Fruit fly (Drosophila melanogaster) whole organism, embryonic: ENCODE measurements around the gene Tom40.

Source experiments
- Atf-2 ChIP-seq: fragments of 200-800 bp; sonication (Bioruptor generic); optimal IDR thresholded peaks from 2 replicates; lab custom pipeline; 2016; ENCODE audit warnings: missing biosample characterization, missing genetic modification characterization
- Atf3 ChIP-seq: fragments of 200-800 bp; sonication (Bioruptor generic); optimal IDR thresholded peaks from 3 replicates; lab custom pipeline; 2016; ENCODE audit warnings: missing biosample characterization, missing genetic modification characterization
- Bteb2 ChIP-seq: fragments of 200-800 bp; sonication (Bioruptor generic); optimal IDR thresholded peaks from 2 replicates; lab custom pipeline; 2016; ENCODE audit warnings: missing biosample characterization, missing genetic modification characterization
- CG10209 ChIP-seq: fragments of 200-800 bp; sonication (Bioruptor generic); optimal IDR thresholded peaks from 3 replicates; lab custom pipeline; 2017; ENCODE audit warnings: missing biosample characterization, mild to moderate bottlenecking, missing genetic modification characterization, missing genetic modification reagents
- CG10267 ChIP-seq: fragments of 200-800 bp; sonication (Bioruptor generic); optimal IDR thresholded peaks from 2 replicates; lab custom pipeline; 2018; ENCODE audit warnings: missing biosample characterization, mild to moderate bottlenecking, missing genetic modification characterization, moderate library complexity
- CG10274 ChIP-seq: fragments of 200-800 bp; sonication (Bioruptor generic); optimal IDR thresholded peaks from 3 replicates; lab custom pipeline; 2017; ENCODE audit warnings: missing biosample characterization, mild to moderate bottlenecking, missing genetic modification characterization
- CG11247 ChIP-seq: fragments of 200-800 bp; sonication (Bioruptor generic); IDR thresholded peaks from 2 replicates; pipeline ENCODE4 v1.3.6; 2022; ENCODE audit warnings: missing biosample characterization, missing genetic modification characterization
- CG11398 ChIP-seq: fragments of 200-800 bp; sonication (Bioruptor generic); optimal IDR thresholded peaks from 2 replicates; lab custom pipeline; 2016; ENCODE audit warnings: missing biosample characterization, missing genetic modification characterization
- CG11504 ChIP-seq: fragments of 200-800 bp; sonication (Bioruptor generic); optimal IDR thresholded peaks from 3 replicates; lab custom pipeline; 2019; ENCODE audit warnings: missing biosample characterization, mild to moderate bottlenecking, missing genetic modification characterization, moderate library complexity
- CG13296 ChIP-seq: fragments of 200-800 bp; sonication (Bioruptor generic); optimal IDR thresholded peaks from 3 replicates; lab custom pipeline; 2018; ENCODE audit warnings: missing biosample characterization, mild to moderate bottlenecking, missing genetic modification characterization
- CG17359 ChIP-seq: fragments of 200-800 bp; sonication (Bioruptor generic); optimal IDR thresholded peaks from 3 replicates; lab custom pipeline; 2018; ENCODE audit warnings: missing biosample characterization, mild to moderate bottlenecking, missing genetic modification characterization, moderate library complexity
- CG18599 ChIP-seq: fragments of 200-800 bp; sonication (Bioruptor generic); optimal IDR thresholded peaks from 3 replicates; lab custom pipeline; 2017; ENCODE audit warnings: missing biosample characterization, missing genetic modification characterization, mild to moderate bottlenecking, moderate library complexity, missing genetic modification reagents
- CG18764 ChIP-seq: fragments of 200-800 bp; sonication (Bioruptor generic); optimal IDR thresholded peaks from 3 replicates; lab custom pipeline; 2016; ENCODE audit warnings: missing biosample characterization, missing genetic modification characterization
- CG2129 ChIP-seq: fragments of 200-800 bp; sonication (Bioruptor generic); IDR thresholded peaks from 2 replicates; pipeline ENCODE4 v1.3.6; 2022; ENCODE audit warnings: missing biosample characterization, missing genetic modification characterization; ENCODE audit not compliant: partially characterized antibody
- CG2678 ChIP-seq: fragments of 200-800 bp; sonication (Bioruptor generic); optimal IDR thresholded peaks from 3 replicates; lab custom pipeline; 2019; ENCODE audit warnings: missing biosample characterization, mild to moderate bottlenecking, missing genetic modification characterization, moderate library complexity
- CG2875 ChIP-seq: fragments of 200-800 bp; sonication (Bioruptor generic); optimal IDR thresholded peaks from 2 replicates; lab custom pipeline; 2017; ENCODE audit warnings: missing biosample characterization, mild to moderate bottlenecking, missing genetic modification characterization, missing genetic modification reagents
- CG3407 ChIP-seq: fragments of 200-800 bp; sonication (Bioruptor generic); optimal IDR thresholded peaks from 2 replicates; lab custom pipeline; 2018; ENCODE audit warnings: missing biosample characterization, mild to moderate bottlenecking, missing genetic modification characterization
- CG42726 ChIP-seq: fragments of 200-800 bp; sonication (Bioruptor generic); IDR thresholded peaks from 2 replicates; pipeline ENCODE4 v1.3.6; 2022; ENCODE audit warnings: missing biosample characterization, missing genetic modification characterization; ENCODE audit not compliant: partially characterized antibody
- CG4854 ChIP-seq: fragments of 200-800 bp; sonication (Bioruptor generic); optimal IDR thresholded peaks from 2 replicates; lab custom pipeline; 2016; ENCODE audit warnings: missing biosample characterization, missing genetic modification characterization, inconsistent platforms
- CG6272 ChIP-seq: fragments of 200-800 bp; sonication (Bioruptor generic); IDR thresholded peaks from 2 replicates; pipeline ENCODE4 v1.3.6; 2022; ENCODE audit warnings: missing biosample characterization, missing genetic modification characterization
- CG6765 ChIP-seq: fragments of 200-800 bp; sonication (Bioruptor generic); optimal IDR thresholded peaks from 3 replicates; lab custom pipeline; 2017; ENCODE audit warnings: missing biosample characterization, mild to moderate bottlenecking, missing genetic modification characterization
- CG6854 ChIP-seq: fragments of 200-800 bp; sonication (Bioruptor generic); optimal IDR thresholded peaks from 3 replicates; lab custom pipeline; 2017; ENCODE audit warnings: missing biosample characterization, mild to moderate bottlenecking, missing genetic modification characterization
- CG7372 ChIP-seq: fragments of 200-800 bp; sonication (Bioruptor generic); IDR thresholded peaks from 2 replicates; pipeline ENCODE4 v1.3.6; 2022; ENCODE audit warnings: missing biosample characterization, missing genetic modification characterization
- CG7987 ChIP-seq: fragments of 200-800 bp; sonication (Bioruptor generic); optimal IDR thresholded peaks from 2 replicates; lab custom pipeline; 2018; ENCODE audit warnings: missing biosample characterization, mild to moderate bottlenecking, missing genetic modification characterization, moderate library complexity
- CG9215 ChIP-seq: fragments of 200-800 bp; sonication (Bioruptor generic); IDR thresholded peaks from 2 replicates; pipeline ENCODE4 v1.3.6; 2022; ENCODE audit warnings: missing biosample characterization, missing genetic modification characterization
- Chrac-16 ChIP-seq: fragments of 200-800 bp; sonication (Bioruptor generic); optimal IDR thresholded peaks from 3 replicates; lab custom pipeline; 2016; ENCODE audit warnings: missing biosample characterization, missing genetic modification characterization
- Dek ChIP-seq: fragments of 200-800 bp; sonication (Bioruptor generic); optimal IDR thresholded peaks from 3 replicates; lab custom pipeline; 2019; ENCODE audit warnings: missing biosample characterization, mild to moderate bottlenecking, missing genetic modification characterization, moderate library complexity
- HHEX ChIP-seq: fragments of 200-800 bp; sonication (Bioruptor generic); optimal IDR thresholded peaks from 3 replicates; lab custom pipeline; 2017; ENCODE audit warnings: missing biosample characterization, mild to moderate bottlenecking, missing genetic modification characterization, missing genetic modification reagents
- Hr3 ChIP-seq: fragments of 200-800 bp; sonication (Bioruptor generic); optimal IDR thresholded peaks from 3 replicates; lab custom pipeline; 2016; ENCODE audit warnings: missing biosample characterization, missing genetic modification characterization
- Mrtf ChIP-seq: fragments of 200-800 bp; sonication (Bioruptor generic); IDR thresholded peaks from 3 replicates; pipeline ENCODE4 v1.3.6; 2022; ENCODE audit warnings: missing biosample characterization, missing genetic modification characterization
- Sox102F ChIP-seq: fragments of 200-800 bp; sonication (Bioruptor generic); optimal IDR thresholded peaks from 2 replicates; lab custom pipeline; 2018; ENCODE audit warnings: missing biosample characterization, mild to moderate bottlenecking, missing genetic modification characterization, moderate library complexity
- chif ChIP-seq, 2 experiments: fragments of 200-800 bp; sonication (Bioruptor generic); optimal IDR thresholded peaks; 3 replicates each; lab custom pipeline; 2016; ENCODE audit warnings: missing biosample characterization in 2 of 2, missing genetic modification characterization in 2 of 2
- crc ChIP-seq: fragments of 200-800 bp; sonication (Bioruptor generic); optimal IDR thresholded peaks from 2 replicates; lab custom pipeline; 2016; ENCODE audit warnings: missing biosample characterization, missing genetic modification characterization
- crp ChIP-seq, 2 experiments: fragments of 200-800 bp; sonication (Bioruptor generic); optimal IDR thresholded peaks; 2 replicates in 1 of 2; 3 replicates in 1 of 2; lab custom pipeline; 2017; ENCODE audit warnings: missing biosample characterization in 2 of 2, missing genetic modification characterization in 2 of 2, mild to moderate bottlenecking in 1 of 2, moderate library complexity in 1 of 2
- dpn ChIP-seq, 2 experiments: fragments of 200-800 bp; sonication (Bioruptor generic); optimal IDR thresholded peaks; 3 replicates each; lab custom pipeline; 2016; ENCODE audit warnings: missing biosample characterization in 2 of 2, missing genetic modification characterization in 2 of 2
- grau ChIP-seq: fragments of 200-800 bp; optimal IDR thresholded peaks from 3 replicates; lab custom pipeline; 2019; ENCODE audit warnings: missing biosample characterization, mild to moderate bottlenecking, missing genetic modification characterization, moderate library complexity
- gt ChIP-seq: fragments of 200-800 bp; sonication (Bioruptor generic); IDR thresholded peaks from 2 replicates; pipeline ENCODE4 v1.3.6; 2022; ENCODE audit warnings: missing biosample characterization, missing genetic modification characterization
- h ChIP-seq: fragments of >200 bp; optimal IDR thresholded peaks from 2 replicates; lab custom pipeline; 2017
- kay ChIP-seq: fragments of 200-800 bp; sonication (Bioruptor generic); optimal IDR thresholded peaks from 2 replicates; lab custom pipeline; 2016; ENCODE audit warnings: missing biosample characterization, missing genetic modification characterization
- lab ChIP-seq: fragments of 200-800 bp; sonication (Bioruptor generic); optimal IDR thresholded peaks from 3 replicates; lab custom pipeline; 2017; ENCODE audit warnings: missing biosample characterization, missing genetic modification characterization, mild to moderate bottlenecking, moderate library complexity, missing genetic modification reagents
- nom ChIP-seq: fragments of 200-800 bp; sonication (Bioruptor generic); optimal IDR thresholded peaks from 2 replicates; lab custom pipeline; 2017; ENCODE audit warnings: missing biosample characterization, missing genetic modification characterization, mild to moderate bottlenecking, moderate library complexity, missing genetic modification reagents
- pnt ChIP-seq: fragments of 200-800 bp; sonication (Bioruptor generic); optimal IDR thresholded peaks from 3 replicates; lab custom pipeline; 2016; ENCODE audit warnings: missing biosample characterization, missing genetic modification characterization
- run ChIP-seq: fragments of 200-800 bp; sonication (Bioruptor generic); optimal IDR thresholded peaks from 3 replicates; lab custom pipeline; 2018; ENCODE audit warnings: missing biosample characterization, mild to moderate bottlenecking, missing genetic modification characterization
- so ChIP-seq: fragments of 200-800 bp; sonication (Bioruptor generic); IDR thresholded peaks from 3 replicates; pipeline ENCODE4 v1.3.6; 2022; ENCODE audit warnings: missing biosample characterization, missing genetic modification characterization
- tap ChIP-seq: fragments of 200-800 bp; optimal IDR thresholded peaks from 3 replicates; lab custom pipeline; 2019; ENCODE audit warnings: missing biosample characterization, mild to moderate bottlenecking, missing genetic modification characterization, moderate library complexity
- toy ChIP-seq: fragments of 200-800 bp; sonication (Bioruptor generic); IDR thresholded peaks from 2 replicates; pipeline ENCODE4 v1.3.6; 2022; ENCODE audit warnings: missing biosample characterization, missing genetic modification characterization
- trh ChIP-seq: fragments of 200-800 bp; sonication (Bioruptor generic); optimal IDR thresholded peaks from 2 replicates; lab custom pipeline; 2016; ENCODE audit warnings: missing biosample characterization, missing genetic modification characterization
- tup ChIP-seq: fragments of 200-800 bp; sonication (Bioruptor generic); optimal IDR thresholded peaks from 2 replicates; lab custom pipeline; 2016; ENCODE audit warnings: missing biosample characterization, mild to moderate bottlenecking, missing genetic modification characterization, moderate library complexity
- tx ChIP-seq: fragments of 200-800 bp; sonication (Bioruptor generic); optimal IDR thresholded peaks from 2 replicates; lab custom pipeline; 2016; ENCODE audit warnings: missing biosample characterization, missing genetic modification characterization
- vvl ChIP-seq: fragments of 200-800 bp; sonication (Bioruptor generic); IDR thresholded peaks from 2 replicates; pipeline ENCODE4 v1.3.6; 2022; ENCODE audit warnings: missing biosample characterization, missing genetic modification characterization
- zen ChIP-seq: fragments of 200-800 bp; sonication (Bioruptor generic); optimal IDR thresholded peaks from 3 replicates; lab custom pipeline; 2018; ENCODE audit warnings: missing biosample characterization, mild to moderate bottlenecking, missing genetic modification characterization, moderate library complexity

Gene Tom40

dm6 chrX:7690683-7691082 is 46.0 kb upstream of the Tom40 start (continued):
- TF ChIP-seq kay (GFP tag; lab: Kevin White, UChicago): no peak
- no peak for TF ChIP-seq trh (GFP tag; lab: Kevin White, UChicago)
- no peak for TF ChIP-seq run (tag; lab: Kevin White, UChicago)
- no peak for TF ChIP-seq CG10267 (tag; lab: Kevin White, UChicago)
- peak; percentile 55 for TF ChIP-seq tap (tag; lab: Kevin White, UChicago)
- TF ChIP-seq CG3407 (GFP tag; lab: Kevin White, UChicago): peak; percentile 69
- TF ChIP-seq Sox102F (GFP tag; lab: Kevin White, UChicago): no peak
- TF ChIP-seq CG17359 (tag; lab: Kevin White, UChicago): peak; percentile 64
- no peak for TF ChIP-seq CG2678 (tag; lab: Kevin White, UChicago)
- TF ChIP-seq CG2129: no peak
- no peak for TF ChIP-seq CG11247 (GFP tag; lab: Robert Waterston, UW)
- TF ChIP-seq zen (tag; lab: Kevin White, UChicago): no peak
- TF ChIP-seq CG11504: no peak
- TF ChIP-seq Bteb2: no peak
- peak; percentile 28 for TF ChIP-seq Atf3 (GFP tag; lab: Kevin White, UChicago)
- peak; percentile 33 for TF ChIP-seq CG4854
- TF ChIP-seq Mrtf (GFP tag; lab: Robert Waterston, UW): no peak
- no peak for TF ChIP-seq Chrac-16 (GFP tag; lab: Kevin White, UChicago)
- no peak for TF ChIP-seq pnt (GFP tag; lab: Kevin White, UChicago)
- TF ChIP-seq tx (GFP tag; lab: Kevin White, UChicago): no peak
- TF ChIP-seq CG42726: no peak
- peak; percentile 84 for TF ChIP-seq CG13296 (GFP tag; lab: Kevin White, UChicago)
- TF ChIP-seq Hr3 (GFP tag; lab: Kevin White, UChicago): no peak
- 0 out of 2 replicates have a peak, but pooled peaks have one; percentile 23 for TF ChIP-seq toy
- peak; percentile 47 for TF ChIP-seq grau (tag; lab: Kevin White, UChicago)
- no peak for TF ChIP-seq CG10274 (GFP tag; lab: Kevin White, UChicago)
- no peak for TF ChIP-seq nom (GFP tag; lab: Kevin White, UChicago)
- no peak for TF ChIP-seq chif (GFP tag; optimal IDR thresholded peaks at IDR 0.05; lab: Kevin White, UChicago)
- peak; percentile 14 for TF ChIP-seq CG18764
- TF ChIP-seq tup (GFP tag; lab: Kevin White, UChicago): no peak
- no peak for TF ChIP-seq crc (GFP tag; lab: Kevin White, UChicago)
- TF ChIP-seq h: no peak
- TF ChIP-seq crp (GFP tag; optimal IDR thresholded peaks at IDR 0.05; lab: Kevin White, UChicago): no peak
- TF ChIP-seq dpn (GFP tag; optimal IDR thresholded peaks at IDR 0.05; lab: Kevin White, UChicago): no peak
- peak; percentile 46 for TF ChIP-seq CG7987 (GFP tag; lab: Kevin White, UChicago)
- TF ChIP-seq CG10209 (GFP tag; lab: Kevin White, UChicago): peak; percentile 39
- TF ChIP-seq vvl (GFP tag; lab: Robert Waterston, UW): peak; percentile 44; the same call in 1 of the 2 replicates
- peak; percentile 76 for TF ChIP-seq HHEX (GFP tag; lab: Kevin White, UChicago)
- TF ChIP-seq CG7372: no peak
- TF ChIP-seq gt (GFP tag; lab: Robert Waterston, UW): no peak
- no peak for TF ChIP-seq CG6272
- TF ChIP-seq Dek (tag; lab: Kevin White, UChicago): no peak
- TF ChIP-seq CG6854 (GFP tag; lab: Kevin White, UChicago): peak; percentile 68
- peak; percentile 55 for TF ChIP-seq CG2875 (GFP tag; lab: Kevin White, UChicago)
- no peak for TF ChIP-seq so (GFP tag; lab: Robert Waterston, UW)
- TF ChIP-seq CG6765 (GFP tag; lab: Kevin White, UChicago): peak; percentile 84
- peak; percentile 20 for TF ChIP-seq Atf-2 (GFP tag; lab: Kevin White, UChicago)
- no peak for TF ChIP-seq CG9215 (GFP tag; lab: Robert Waterston, UW)
- TF ChIP-seq CG11398: peak; percentile 54
- TF ChIP-seq CG18599 (GFP tag; lab: Kevin White, UChicago): no peak
- peak; percentile 79 for TF ChIP-seq lab
